Worm (Caenorhabditis elegans) whole organism, L3 larva: ENCODE measurements around the gene znf-474.
A peak's percentile ranks its signal among the peaks of the same experiment; 100 is the strongest.

Experiments
- ceh-16 ChIP-seq: sonication (generic microtip); optimal IDR thresholded peaks from 2 replicates; lab custom pipeline; 2017; ENCODE audit warnings: missing biosample characterization, missing genetic modification characterization
- elt-3 ChIP-seq, 3 experiments: fragments of 150-350 bp in 1 of 3; sonication (generic microtip) in 2 of 3; optimal IDR thresholded peaks; 2 replicates in 2 of 3; 4 replicates in 1 of 3; lab custom pipeline; 2014 to 2017; ENCODE audit warnings: missing biosample characterization in 3 of 3, missing genetic modification characterization in 3 of 3
- fkh-10 ChIP-seq: sonication (generic microtip); optimal IDR thresholded peaks from 2 replicates; lab custom pipeline; 2017; ENCODE audit warnings: missing biosample characterization, missing genetic modification reagents, missing genetic modification characterization
- jun-1 ChIP-seq: fragments of 150-350 bp; optimal IDR thresholded peaks from 2 replicates; lab custom pipeline; 2014; ENCODE audit warnings: missing biosample characterization, missing genetic modification reagents, missing genetic modification characterization
- mdl-1 ChIP-seq: fragments of 150-350 bp; optimal IDR thresholded peaks from 2 replicates; lab custom pipeline; 2014; ENCODE audit warnings: missing biosample characterization, missing genetic modification characterization
- nhr-12 ChIP-seq: fragments of 150-350 bp; optimal IDR thresholded peaks from 2 replicates; lab custom pipeline; 2014; ENCODE audit warnings: missing biosample characterization, missing genetic modification characterization
- nhr-237 ChIP-seq: fragments of 150-350 bp; optimal IDR thresholded peaks from 2 replicates; lab custom pipeline; 2014; ENCODE audit warnings: missing biosample characterization, missing genetic modification characterization
- nhr-25 ChIP-seq: sonication (generic microtip); optimal IDR thresholded peaks from 2 replicates; lab custom pipeline; 2017; ENCODE audit warnings: missing biosample characterization, missing genetic modification characterization
- skn-1 ChIP-seq: fragments of 150-350 bp; optimal IDR thresholded peaks from 2 replicates; lab custom pipeline; 2014; ENCODE audit warnings: missing biosample characterization, missing genetic modification characterization
- snpc-4 ChIP-seq: fragments of 150-350 bp; optimal IDR thresholded peaks from 2 replicates; lab custom pipeline; 2014; ENCODE audit warnings: missing biosample characterization, missing genetic modification characterization

DNA sequence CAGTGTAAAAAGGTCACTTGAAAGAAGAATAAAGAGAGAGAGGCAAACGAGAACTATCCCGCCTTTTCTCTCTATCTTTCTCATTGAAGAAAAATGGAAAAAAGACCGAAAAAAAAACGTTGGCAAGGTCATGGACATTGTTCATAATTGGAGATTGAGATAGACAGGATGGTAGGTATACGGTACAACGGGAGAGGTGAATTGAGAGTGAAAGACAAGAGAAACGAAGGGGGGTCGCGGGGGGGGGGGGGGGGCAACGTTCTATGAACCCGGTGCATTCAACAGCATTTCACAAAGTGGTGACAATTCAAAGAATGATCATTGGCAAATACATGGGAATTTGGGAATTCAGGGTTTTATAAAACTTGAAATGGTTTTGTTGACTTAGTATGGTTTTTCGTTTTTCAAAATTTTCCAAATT is 27.2 kb downstream of the znf-474 start:
- TF ChIP-seq nhr-12 (tag; lab: Kevin White, UChicago) (no peak), mdl-1 (tag; lab: Kevin White, UChicago) (no peak), skn-1 (tag; lab: Kevin White, UChicago) (no peak), snpc-4 (tag; lab: Kevin White, UChicago) (no peak), fkh-10 (GFP tag; lab: Kevin White, UChicago) (no peak), ceh-16 (tag; lab: Kevin White, UChicago) (no peak), elt-3 (tag; optimal IDR thresholded peaks at IDR 0.05; lab: Kevin White, UChicago) (no peak), jun-1 (tag; lab: Kevin White, UChicago) (no peak), nhr-237 (tag; lab: Kevin White, UChicago) (no peak), nhr-25 (tag; lab: Kevin White, UChicago) (peak; percentile 74)
